Worm (Caenorhabditis elegans) whole organism, L4 larva: ENCODE data around the gene ags-3.

Experiments
- D1046.2 ChIP-seq: fragments of 200-800 bp; sonication (Bioruptor generic); IDR thresholded peaks from 2 replicates; pipeline ENCODE4 v1.3.6; 2022; ENCODE audit warnings: missing genetic modification characterization, missing compliant biosample characterization
- F26F4.8 ChIP-seq: fragments of 200-800 bp; sonication (Bioruptor generic); conservative IDR thresholded peaks from 2 replicates; pipeline ENCODE4 v1.3.6; 2022; ENCODE audit warnings: missing genetic modification characterization, missing compliant biosample characterization
- F37D6.2 ChIP-seq: sonication (generic microtip); optimal IDR thresholded peaks from 2 replicates; lab custom pipeline; 2016; ENCODE audit warnings: mild to moderate bottlenecking, missing genetic modification characterization, missing compliant biosample characterization
- F44E2.7 ChIP-seq: fragments of 200-800 bp; sonication (Bioruptor generic); IDR thresholded peaks from 2 replicates; pipeline ENCODE4 v2.1.2; 2022; ENCODE audit warnings: missing genetic modification characterization, missing compliant biosample characterization
- Y105C5A.15 ChIP-seq: fragments of 200-800 bp; sonication (Bioruptor generic); IDR thresholded peaks from 2 replicates; pipeline ENCODE4 v1.3.6; 2022; ENCODE audit warnings: missing genetic modification characterization, missing compliant biosample characterization
- Y48G9A.11 ChIP-seq: fragments of 200-800 bp; sonication (Bioruptor generic); IDR thresholded peaks from 2 replicates; pipeline ENCODE4 v1.3.6; 2022; ENCODE audit warnings: missing genetic modification reagents, missing genetic modification characterization, missing compliant biosample characterization
- ZK546.5 ChIP-seq, 2 experiments: sonication (generic microtip); optimal IDR thresholded peaks; 2 replicates each; lab custom pipeline; 2017; ENCODE audit warnings: missing biosample characterization in 2 of 2, missing genetic modification characterization in 2 of 2
- aly-2 ChIP-seq: sonication (generic microtip); optimal IDR thresholded peaks from 2 replicates; lab custom pipeline; 2018; ENCODE audit warnings: missing biosample characterization, missing genetic modification characterization
- arid-1 ChIP-seq: fragments of 200-800 bp; sonication (Bioruptor generic); conservative IDR thresholded peaks from 2 replicates; pipeline ENCODE4 v1.3.6; 2022; ENCODE audit warnings: missing genetic modification reagents, missing genetic modification characterization, missing compliant biosample characterization
- ceh-20 ChIP-seq: fragments of 200-800 bp; sonication (Bioruptor generic); IDR thresholded peaks from 2 replicates; pipeline ENCODE4 v1.3.6; 2022; ENCODE audit warnings: missing genetic modification reagents, missing genetic modification characterization, missing compliant biosample characterization
- ces-1 ChIP-seq: fragments of 150-350 bp; sonication (generic microtip); optimal IDR thresholded peaks from 4 replicates; lab custom pipeline; 2014; ENCODE audit warnings: missing biosample characterization, missing genetic modification reagents, missing genetic modification characterization
- ctbp-1 ChIP-seq: fragments of 200-800 bp; sonication (Bioruptor generic); IDR thresholded peaks from 2 replicates; pipeline ENCODE4 v1.3.6; 2022; ENCODE audit warnings: missing genetic modification reagents, missing genetic modification characterization, missing compliant biosample characterization
- daf-12 ChIP-seq: fragments of 150-350 bp; optimal IDR thresholded peaks from 2 replicates; lab custom pipeline; 2014; ENCODE audit warnings: missing biosample characterization, missing genetic modification reagents, missing genetic modification characterization
- daf-16 ChIP-seq, 3 experiments: sonication (generic microtip); optimal IDR thresholded peaks; 2 replicates each; lab custom pipeline; 2016 to 2017; ENCODE audit warnings: missing genetic modification characterization in 3 of 3, missing genetic modification reagents in 3 of 3, mild to moderate bottlenecking in 2 of 3, missing compliant biosample characterization in 2 of 3, missing biosample characterization in 1 of 3, moderate library complexity in 1 of 3
- daf-19 ChIP-seq: fragments of 200-800 bp; sonication (Bioruptor generic); conservative IDR thresholded peaks from 2 replicates; pipeline ENCODE4 v1.3.6; 2022; ENCODE audit warnings: missing genetic modification characterization, missing compliant biosample characterization
- dpl-1 ChIP-seq: fragments of 150-350 bp; optimal IDR thresholded peaks from 2 replicates; lab custom pipeline; 2014; ENCODE audit warnings: missing biosample characterization, missing genetic modification reagents, missing genetic modification characterization
- egl-27 ChIP-seq: sonication (generic microtip); optimal IDR thresholded peaks from 3 replicates; lab custom pipeline; 2017; ENCODE audit warnings: missing biosample characterization, missing genetic modification reagents, missing genetic modification characterization
- fkh-10 ChIP-seq: fragments of 150-350 bp; optimal IDR thresholded peaks from 2 replicates; lab custom pipeline; 2014; ENCODE audit warnings: missing biosample characterization, missing genetic modification reagents, missing genetic modification characterization
- fos-1 ChIP-seq: fragments of 150-350 bp; optimal IDR thresholded peaks from 2 replicates; lab custom pipeline; 2014; ENCODE audit warnings: missing biosample characterization, missing genetic modification characterization
- hif-1 ChIP-seq, 2 experiments: sonication (generic microtip); optimal IDR thresholded peaks; 2 replicates each; lab custom pipeline; 2016 to 2017; ENCODE audit warnings: missing compliant biosample characterization in 2 of 2, missing genetic modification characterization in 2 of 2, missing genetic modification reagents in 2 of 2, missing genotype in 2 of 2, mild to moderate bottlenecking in 1 of 2
- hlh-11 ChIP-seq: fragments of 200-800 bp; sonication (Bioruptor generic); optimal IDR thresholded peaks from 2 replicates; lab custom pipeline; 2018; ENCODE audit warnings: mild to moderate bottlenecking, missing genetic modification characterization, missing compliant biosample characterization
- lim-7 ChIP-seq: fragments of 200-800 bp; sonication (Bioruptor generic); IDR thresholded peaks from 2 replicates; pipeline ENCODE4 v1.3.6; 2022; ENCODE audit warnings: missing genetic modification characterization, missing compliant biosample characterization
- lin-1 ChIP-seq: fragments of 200-800 bp; sonication (Bioruptor generic); IDR thresholded peaks from 2 replicates; pipeline ENCODE4 v1.3.6; 2022; ENCODE audit warnings: missing genetic modification reagents, missing genetic modification characterization, missing compliant biosample characterization
- lin-15B ChIP-seq: fragments of 150-350 bp; sonication (generic microtip); optimal IDR thresholded peaks from 3 replicates; lab custom pipeline; 2014; ENCODE audit warnings: missing biosample characterization, missing genetic modification characterization
- lin-29 ChIP-seq: fragments of 200-800 bp; sonication (Bioruptor generic); IDR thresholded peaks from 2 replicates; pipeline ENCODE4 v1.3.6; 2022; ENCODE audit warnings: missing genetic modification reagents, missing genetic modification characterization, missing compliant biosample characterization
- lin-38 ChIP-seq: fragments of 200-800 bp; sonication (Bioruptor generic); IDR thresholded peaks from 2 replicates; pipeline ENCODE4 v1.3.6; 2022; ENCODE audit warnings: missing genetic modification reagents, missing genetic modification characterization, missing compliant biosample characterization
- lin-39 ChIP-seq: fragments of 150-350 bp; optimal IDR thresholded peaks from 2 replicates; lab custom pipeline; 2014; ENCODE audit warnings: missing biosample characterization, missing genetic modification reagents, missing genetic modification characterization
- lir-3 ChIP-seq: sonication (generic microtip); optimal IDR thresholded peaks from 2 replicates; lab custom pipeline; 2016; ENCODE audit warnings: mild to moderate bottlenecking, missing genetic modification characterization, missing compliant biosample characterization
- madf-5 ChIP-seq, 2 experiments: fragments of 200-800 bp; sonication (Bioruptor generic); IDR thresholded peaks; 2 replicates each; pipeline ENCODE4 v1.3.6; 2022; ENCODE audit warnings: missing compliant biosample characterization in 2 of 2, missing genetic modification characterization in 2 of 2
- mdl-1 ChIP-seq, 2 experiments: fragments of 150-350 bp in 1 of 2; sonication (generic microtip) in 1 of 2; optimal IDR thresholded peaks; 2 replicates each; lab custom pipeline; 2014 to 2017; ENCODE audit warnings: missing biosample characterization in 2 of 2, missing genetic modification characterization in 2 of 2
- mdt-29 ChIP-seq: fragments of 200-800 bp; sonication (Bioruptor generic); IDR thresholded peaks from 2 replicates; pipeline ENCODE4 v1.3.6; 2022; ENCODE audit warnings: missing genetic modification reagents, missing genetic modification characterization, missing compliant biosample characterization
- mep-1 ChIP-seq: fragments of 150-350 bp; sonication (generic microtip); optimal IDR thresholded peaks from 3 replicates; lab custom pipeline; 2014; ENCODE audit warnings: missing biosample characterization, missing genetic modification characterization
- nhr-102 ChIP-seq: sonication (generic microtip); optimal IDR thresholded peaks from 2 replicates; lab custom pipeline; 2016; ENCODE audit warnings: mild to moderate bottlenecking, missing genetic modification characterization, moderate library complexity, missing compliant biosample characterization
- nhr-237 ChIP-seq: sonication (generic microtip); optimal IDR thresholded peaks from 2 replicates; lab custom pipeline; 2017; ENCODE audit warnings: missing biosample characterization, missing genetic modification characterization
- nhr-25 ChIP-seq: sonication (generic microtip); optimal IDR thresholded peaks from 2 replicates; lab custom pipeline; 2017; ENCODE audit warnings: missing genetic modification characterization, mild to moderate bottlenecking, missing compliant biosample characterization, antibody characterized with exemption, moderate library complexity, borderline replicate concordance; ENCODE audit not compliant: insufficient read depth
- nhr-28 ChIP-seq: fragments of 150-350 bp; optimal IDR thresholded peaks from 2 replicates; lab custom pipeline; 2014; ENCODE audit warnings: missing biosample characterization, missing genetic modification characterization
- nhr-42 ChIP-seq: fragments of 200-800 bp; sonication (Bioruptor generic); IDR thresholded peaks from 2 replicates; pipeline ENCODE4 v1.3.6; 2022; ENCODE audit warnings: missing genetic modification characterization, missing compliant biosample characterization
- nhr-76 ChIP-seq: fragments of 150-350 bp; optimal IDR thresholded peaks from 2 replicates; lab custom pipeline; 2014; ENCODE audit warnings: missing biosample characterization, missing genetic modification characterization
- nhr-77 ChIP-seq: fragments of 150-350 bp; optimal IDR thresholded peaks from 2 replicates; lab custom pipeline; 2014; ENCODE audit warnings: missing biosample characterization, missing genetic modification characterization
- php-3 ChIP-seq: fragments of 200-800 bp; sonication (Bioruptor generic); IDR thresholded peaks from 2 replicates; pipeline ENCODE4 v1.3.6; 2022; ENCODE audit warnings: missing genetic modification reagents, missing genetic modification characterization, missing compliant biosample characterization
- rbr-2 ChIP-seq: sonication (generic microtip); optimal IDR thresholded peaks from 2 replicates; lab custom pipeline; 2016; ENCODE audit warnings: missing genotype, missing genetic modification characterization, missing compliant biosample characterization
- saeg-2 ChIP-seq: fragments of 200-800 bp; sonication (Bioruptor generic); IDR thresholded peaks from 2 replicates; pipeline ENCODE4 v1.3.6; 2022; ENCODE audit warnings: missing genetic modification reagents, missing genetic modification characterization, missing compliant biosample characterization
- sdz-12 ChIP-seq: fragments of 200-800 bp; sonication (Bioruptor generic); optimal IDR thresholded peaks from 2 replicates; lab custom pipeline; 2018; ENCODE audit warnings: mild to moderate bottlenecking, missing genetic modification characterization, missing compliant biosample characterization
- spr-3 ChIP-seq: fragments of 200-800 bp; sonication (Bioruptor generic); optimal IDR thresholded peaks from 2 replicates; lab custom pipeline; 2018; ENCODE audit warnings: mild to moderate bottlenecking, missing genetic modification characterization, missing compliant biosample characterization
- tra-1 ChIP-seq: fragments of 200-800 bp; sonication (Bioruptor generic); IDR thresholded peaks from 2 replicates; pipeline ENCODE4 v1.3.6; 2022; ENCODE audit warnings: missing genetic modification reagents, missing genetic modification characterization, missing compliant biosample characterization
- vab-7 ChIP-seq: fragments of 200-800 bp; sonication (Bioruptor generic); IDR thresholded peaks from 2 replicates; pipeline ENCODE4 v1.3.6; 2022; ENCODE audit warnings: missing genetic modification reagents, missing genetic modification characterization, missing compliant biosample characterization
- zag-1 ChIP-seq: fragments of 150-350 bp; optimal IDR thresholded peaks from 2 replicates; lab custom pipeline; 2014; ENCODE audit warnings: missing biosample characterization, missing genetic modification characterization
- zfp-2 ChIP-seq: sonication (generic microtip); optimal IDR thresholded peaks from 2 replicates; lab custom pipeline; 2016; ENCODE audit warnings: mild to moderate bottlenecking, missing genetic modification characterization, missing compliant biosample characterization
- ztf-11 ChIP-seq: fragments of 150-350 bp; optimal IDR thresholded peaks from 2 replicates; lab custom pipeline; 2014; ENCODE audit warnings: missing biosample characterization, missing genetic modification characterization

ags-3 gene

ce11 chrX:5319214-5319838 lies 15.9 kb upstream of the ags-3 start (continued):
- TF ChIP-seq nhr-28 (tag; lab: Kevin White, UChicago) (peak; percentile 13), nhr-102 (tag; lab: Kevin White, UChicago) (no peak), lin-38 (GFP tag; lab: Robert Waterston, UW) (no peak), lin-39 (tag; lab: Kevin White, UChicago) (no peak), ZK546.5 (tag; optimal IDR thresholded peaks at IDR 0.05; lab: Kevin White, UChicago) (no peak), ctbp-1 (GFP tag; lab: Robert Waterston, UW) (peak; percentile 77), sdz-12 (GFP tag; lab: Kevin White, UChicago) (peak; percentile 58), dpl-1 (GFP tag; lab: Kevin White, UChicago) (peak; percentile 20), Y48G9A.11 (no peak; the same call in 1 of the 2 replicates), egl-27 (tag; lab: Kevin White, UChicago) (no peak), arid-1 (GFP tag; lab: Robert Waterston, UW) (peak; percentile 61; the same call in 1 of the 2 replicates), nhr-42 (peak; percentile 75; the same call in 1 of the 2 replicates), rbr-2 (tag; lab: Kevin White, UChicago) (peak; percentile 61), lir-3 (peak; percentile 55), F37D6.2 (tag; lab: Kevin White, UChicago) (peak; percentile 51), nhr-237 (no peak), lim-7 (GFP tag; lab: Robert Waterston, UW) (no peak; the same call in 1 of the 2 replicates), daf-12 (tag; lab: Kevin White, UChicago) (no peak), mep-1 (peak; percentile 39), F26F4.8 (GFP tag; lab: Robert Waterston, UW) (peak; percentile 79; the same call in 1 of the 2 replicates), vab-7 (GFP tag; lab: Robert Waterston, UW) (peak; percentile 72; the same call in 1 of the 2 replicates), php-3 (GFP tag; lab: Robert Waterston, UW) (no peak; the same call in 1 of the 2 replicates), saeg-2 (GFP tag; lab: Robert Waterston, UW) (no peak), ceh-20 (GFP tag; lab: Robert Waterston, UW) (0 out of 2 replicates have a peak, but pooled peaks have one; percentile 60), mdl-1 (tag; optimal IDR thresholded peaks at IDR 0.05; lab: Kevin White, UChicago) (no peak), madf-5 (GFP tag; IDR thresholded peaks at IDR 0.05; lab: Robert Waterston, UW) (0 out of 4 replicates have a peak, but pooled peaks of 1 of the 2 experiments have one; percentile 53), nhr-25 (tag; lab: Kevin White, UChicago) (no peak), nhr-77 (no peak), hif-1 (tag; optimal IDR thresholded peaks at IDR 0.05; lab: Kevin White, UChicago) (no peak), lin-29 (GFP tag; lab: Robert Waterston, UW) (peak; percentile 33; the same call in 1 of the 2 replicates), fos-1 (tag; lab: Kevin White, UChicago) (no peak), hlh-11 (tag; lab: Kevin White, UChicago) (no peak), Y105C5A.15 (no peak; the same call in 1 of the 2 replicates), zag-1 (no peak), zfp-2 (tag; lab: Kevin White, UChicago) (no peak), daf-19 (GFP tag; lab: Robert Waterston, UW) (peak; percentile 77), D1046.2 (GFP tag; lab: Robert Waterston, UW) (no peak), mdt-29 (GFP tag; lab: Robert Waterston, UW) (peak; percentile 33; the same call in 1 of the 2 replicates), spr-3 (GFP tag; lab: Kevin White, UChicago) (no peak), nhr-76 (tag; lab: Kevin White, UChicago) (no peak), lin-1 (peak; percentile 67; the same call in 1 of the 2 replicates), F44E2.7 (GFP tag; lab: Robert Waterston, UW) (peak; percentile 86; the same call in 1 of the 2 replicates), ces-1 (no peak), daf-16 (GFP tag; optimal IDR thresholded peaks at IDR 0.05; lab: Kevin White, UChicago) (peak; percentile 26 to 73), daf-16 (tag; optimal IDR thresholded peaks at IDR 0.05; lab: Kevin White, UChicago) (peak; percentile 45), lin-15B (no peak), tra-1 (GFP tag; lab: Robert Waterston, UW) (0 out of 2 replicates have a peak, but pooled peaks have one; percentile 31), fkh-10 (GFP tag; lab: Kevin White, UChicago) (no peak), ztf-11 (tag; lab: Kevin White, UChicago) (no peak), aly-2 (no peak)
